Worm (Caenorhabditis elegans) whole organism, L1 larva: Measurements from ENCODE around the gene fbxa-116.

Experiments
- C16A3.4 ChIP-seq: fragments of 150-350 bp; optimal IDR thresholded peaks from 2 replicates; lab custom pipeline; 2014; ENCODE audit warnings: missing biosample characterization, missing genetic modification characterization
- ces-1 ChIP-seq: fragments of 150-350 bp; optimal IDR thresholded peaks from 2 replicates; lab custom pipeline; 2014; ENCODE audit warnings: missing biosample characterization, missing genetic modification reagents, missing genetic modification characterization
- egl-27 ChIP-seq, 2 experiments: fragments of 150-350 bp in 1 of 2; sonication (generic microtip); optimal IDR thresholded peaks; 3 replicates each; lab custom pipeline; 2017 to 2018; ENCODE audit warnings: missing biosample characterization in 2 of 2, missing genetic modification characterization in 2 of 2, missing genetic modification reagents in 2 of 2
- isw-1 ChIP-seq: fragments of 200-800 bp; sonication (Bioruptor generic); IDR thresholded peaks from 2 replicates; pipeline ENCODE4 v1.3.6; 2022; ENCODE audit warnings: missing genetic modification characterization, missing compliant biosample characterization
- lin-13 ChIP-seq: fragments of 150-350 bp; optimal IDR thresholded peaks from 2 replicates; lab custom pipeline; 2014; ENCODE audit warnings: missing biosample characterization, missing genetic modification reagents, missing genetic modification characterization
- nhr-20 ChIP-seq: sonication (generic microtip); optimal IDR thresholded peaks from 2 replicates; lab custom pipeline; 2016; ENCODE audit warnings: mild to moderate bottlenecking, missing genetic modification characterization, missing compliant biosample characterization
- nhr-237 ChIP-seq: fragments of 150-350 bp; optimal IDR thresholded peaks from 2 replicates; lab custom pipeline; 2014; ENCODE audit warnings: missing biosample characterization, missing genetic modification characterization
- nhr-77 ChIP-seq: fragments of 150-350 bp; optimal IDR thresholded peaks from 2 replicates; lab custom pipeline; 2014; ENCODE audit warnings: missing biosample characterization, missing genetic modification characterization

Gene fbxa-116

DNA sequence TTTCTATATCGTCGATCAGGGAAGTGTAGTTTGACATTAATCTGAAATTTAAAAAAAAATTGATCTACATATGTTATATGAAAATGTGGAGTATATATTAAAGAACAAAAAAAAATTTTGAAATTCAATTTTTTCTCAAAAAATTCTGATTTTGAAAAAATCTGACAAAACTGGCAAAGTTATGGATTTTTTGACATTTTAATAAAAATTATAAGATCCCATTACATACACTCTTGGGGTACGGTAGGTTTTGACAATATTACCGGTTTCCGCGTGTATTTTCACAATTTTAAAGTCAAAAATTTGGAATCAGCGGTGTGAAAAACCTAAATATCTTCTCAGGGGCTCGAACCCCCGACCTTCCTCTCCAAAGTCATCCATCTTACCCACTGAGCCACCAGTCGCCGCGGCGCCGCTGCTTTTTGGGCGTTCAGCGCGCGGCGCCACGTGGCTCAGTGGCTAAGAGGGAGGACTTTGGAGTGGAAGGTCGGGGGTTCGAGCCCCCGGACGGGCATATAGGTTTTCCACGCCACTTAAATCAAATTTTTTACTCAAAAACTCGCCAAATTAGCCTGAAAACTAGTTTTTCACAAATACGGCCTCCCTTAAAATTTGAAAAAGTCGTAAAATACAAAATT lies 50.2 kb downstream of the fbxa-116 start, which contains the start of gene Y113G7A.14:
Gene Y113G7A.14 (minus strand): TSS at position 51 of the 638 bp plus-strand sequence.
- no peak for TF ChIP-seq C16A3.4 (tag; lab: Kevin White, UChicago)
- no peak for TF ChIP-seq lin-13
- no peak for TF ChIP-seq isw-1 (GFP tag; lab: Robert Waterston, UW)
- TF ChIP-seq nhr-77 (tag; lab: Kevin White, UChicago) = no peak
- no peak for TF ChIP-seq nhr-237
- TF ChIP-seq ces-1 (GFP tag; lab: Kevin White, UChicago) = no peak
- no peak for TF ChIP-seq egl-27 (tag; optimal IDR thresholded peaks at IDR 0.05; lab: Kevin White, UChicago)
- no peak for TF ChIP-seq nhr-20 (tag; lab: Kevin White, UChicago)
